Fruit fly (Drosophila melanogaster): ENCODE measurements around the gene Pcyt2.

The Pcyt2 gene

DNA sequence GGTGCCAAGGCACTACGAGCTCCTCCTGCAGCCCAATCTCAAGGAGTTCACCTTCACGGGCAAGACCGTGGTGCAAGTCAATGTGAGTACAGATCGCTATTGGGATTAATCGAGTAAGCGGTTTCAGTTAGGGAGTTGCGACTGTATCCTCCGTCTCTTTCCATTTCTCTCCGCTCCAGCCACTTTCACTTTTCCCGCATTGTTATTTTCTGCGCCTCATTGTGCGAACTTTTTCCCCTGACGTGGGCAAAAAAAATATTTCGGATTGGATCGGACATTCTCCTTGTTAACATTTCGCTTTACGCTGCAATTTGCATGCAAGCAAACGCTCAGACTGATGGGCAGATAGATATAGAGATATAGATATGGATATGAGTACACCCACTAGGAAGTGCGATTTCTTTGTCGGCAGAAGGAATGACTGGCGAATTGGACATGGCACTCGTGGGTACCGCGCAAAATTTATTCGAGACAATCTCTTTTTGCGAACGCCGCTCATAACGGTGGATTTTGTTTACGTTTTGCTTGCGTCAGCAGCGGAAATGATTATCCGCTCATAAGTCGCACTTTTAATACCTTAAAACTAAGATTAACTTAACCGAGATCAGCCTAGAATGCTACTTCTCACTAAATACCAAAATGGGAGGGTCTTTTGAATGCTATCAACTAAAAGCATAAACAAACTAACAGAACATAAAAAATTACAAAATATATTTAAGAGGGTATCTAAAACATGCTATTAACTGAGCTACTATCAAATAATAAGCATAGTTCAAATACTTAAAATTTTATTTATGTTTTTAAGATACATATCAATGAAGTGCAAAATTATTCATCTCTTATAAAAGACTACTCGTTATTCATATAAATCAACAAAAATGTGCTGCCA is 34.3 kb upstream of the Pcyt2 start:
- no peak for TF ChIP-seq prd (optimal IDR thresholded peaks at IDR 0.05)
- no peak for TF ChIP-seq prd (GFP tag; IDR thresholded peaks at IDR 0.05)
- no peak for TF ChIP-seq row (GFP tag; IDR thresholded peaks at IDR 0.05)
- TF ChIP-seq Drgx (GFP tag; IDR thresholded peaks at IDR 0.05) = peak; percentile 20; the same call in 1 of the 2 replicates

DNA sequence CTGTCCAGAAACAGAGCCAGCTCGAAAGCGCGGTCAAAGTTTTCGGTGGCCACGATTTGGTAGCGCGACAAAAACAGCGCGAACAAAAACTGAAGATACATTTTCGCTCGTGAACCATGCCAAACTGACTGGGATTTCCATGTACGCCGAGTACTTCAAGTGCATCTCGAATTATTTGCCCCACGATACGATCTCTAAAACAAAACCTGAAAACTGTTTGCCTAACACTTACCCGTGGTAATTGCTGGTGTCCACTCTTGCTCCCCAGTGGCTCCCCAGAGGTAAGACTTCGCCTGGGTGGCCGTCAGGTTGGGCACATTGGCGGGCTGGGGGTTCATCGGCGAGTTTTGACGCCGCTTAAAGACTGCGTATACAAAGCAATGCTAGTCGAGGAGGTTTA is 22.1 kb upstream of the Pcyt2 start, which contains the start of gene Ir62a:
Gene Ir62a (minus strand): TSS at position 101 of the 400 bp plus-strand sequence.
- TF ChIP-seq Bgb (GFP tag; IDR thresholded peaks at IDR 0.05; ENCODE audit: partially characterized antibody) (no peak), CG1529 (GFP tag; optimal IDR thresholded peaks at IDR 0.05) (no peak), cg (GFP tag; optimal IDR thresholded peaks at IDR 0.05) (no peak)

DNA sequence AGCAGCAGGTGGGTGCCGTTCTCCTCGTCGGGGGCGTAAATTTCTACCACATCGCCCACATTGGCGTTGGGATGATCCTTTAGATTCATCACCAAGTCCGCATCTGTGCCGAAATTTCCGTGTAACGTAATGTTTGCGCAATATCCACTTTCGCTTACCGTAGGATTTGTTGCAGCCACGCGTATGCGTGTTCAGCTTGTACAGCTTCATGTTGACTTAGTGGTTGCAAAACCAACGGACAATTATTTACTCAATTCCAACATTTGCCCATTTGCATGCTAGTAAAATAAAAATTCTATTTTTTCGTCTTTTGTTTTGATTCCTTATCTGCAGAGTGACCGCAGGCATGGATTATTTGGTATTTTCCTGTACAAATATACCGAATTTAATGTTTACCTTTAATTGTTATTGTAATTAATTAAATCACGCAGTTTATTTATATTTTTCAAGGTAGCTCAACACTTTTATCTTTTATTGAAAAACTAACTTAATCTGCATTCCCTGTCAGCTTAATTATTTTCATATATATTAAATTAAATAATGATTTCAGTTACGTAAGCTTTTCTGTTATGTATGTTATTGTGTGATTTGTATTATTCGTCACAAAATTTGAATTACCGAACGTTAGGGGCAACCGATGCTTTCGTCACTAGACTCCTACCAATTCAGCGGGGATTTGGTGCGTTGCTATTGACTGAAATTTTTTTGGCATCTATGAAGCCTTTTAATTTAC is 19.4 kb upstream of the Pcyt2 start, which contains the start of gene Iml1:
Gene Iml1 (minus strand): TSS at position 336 of the 733 bp plus-strand sequence.
- peak; percentile 30 for TF ChIP-seq CG12299 (tag; optimal IDR thresholded peaks at IDR 0.05)
- peak; percentile 100 for TF ChIP-seq Meics (GFP tag; optimal IDR thresholded peaks at IDR 0.05)
- TF ChIP-seq zfh2 (GFP tag; optimal IDR thresholded peaks at IDR 0.05) = peak; percentile 56
- peak; percentile 75 for TF ChIP-seq Ptx1 (GFP tag; IDR thresholded peaks at IDR 0.05)
- peak; percentile 44 for TF ChIP-seq CG4617 (GFP tag; optimal IDR thresholded peaks at IDR 0.05; ENCODE audit: borderline replicate concordance)
- TF ChIP-seq Lim3 (GFP tag; IDR thresholded peaks at IDR 0.05) = no peak
- TF ChIP-seq CG34422 (GFP tag; IDR thresholded peaks at IDR 0.05) = peak; percentile 53; the same call in 1 of the 3 replicates
- peak; percentile 32 for TF ChIP-seq CG8388 (GFP tag; optimal IDR thresholded peaks at IDR 0.05)
- 0 out of 2 replicates have a peak, but pooled peaks have one; percentile 23 for TF ChIP-seq CG31224 (GFP tag; IDR thresholded peaks at IDR 0.05)
- TF ChIP-seq CG30403 (GFP tag; optimal IDR thresholded peaks at IDR 0.05) = no peak
- TF ChIP-seq Ets65A (GFP tag) = peak; percentile 92
- TF ChIP-seq CG6254 (GFP tag; optimal IDR thresholded peaks at IDR 0.05) = peak; percentile 68
- TF ChIP-seq CG8359 (GFP tag; optimal IDR thresholded peaks at IDR 0.05; ENCODE audit: borderline replicate concordance) = no peak
- no peak; the same call in 2 of the 3 replicates for TF ChIP-seq Mrtf (GFP tag; IDR thresholded peaks at IDR 0.05)
- no peak for TF ChIP-seq Dip2 (GFP tag; IDR thresholded peaks at IDR 0.05)
- TF ChIP-seq Hr3 (GFP tag; optimal IDR thresholded peaks at IDR 0.05) = peak; percentile 26
- peak; percentile 95 for TF ChIP-seq CG15514 (GFP tag; optimal IDR thresholded peaks at IDR 0.05)
- TF ChIP-seq CG6272 (GFP tag; IDR thresholded peaks at IDR 0.05) = peak; percentile 63
- TF ChIP-seq mirr (GFP tag; optimal IDR thresholded peaks at IDR 0.05) = no peak
- TF ChIP-seq CG8924 (tag; optimal IDR thresholded peaks at IDR 0.05) = peak; percentile 60
- TF ChIP-seq dmrt99B (tag; optimal IDR thresholded peaks at IDR 0.05) = no peak
- peak; percentile 47; the same call in 2 of the 3 replicates for TF ChIP-seq tgo (GFP tag; IDR thresholded peaks at IDR 0.05)
- TF ChIP-seq pnt (GFP tag; optimal IDR thresholded peaks at IDR 0.05) = peak; percentile 1
- TF ChIP-seq CG9817 (tag; optimal IDR thresholded peaks at IDR 0.05) = peak; percentile 8
- TF ChIP-seq Aef1 (GFP tag; IDR thresholded peaks at IDR 0.05) = peak; percentile 53; the same call in 2 of the 3 replicates
- peak; percentile 25; the same call in 1 of the 2 replicates for TF ChIP-seq CG13287 (GFP tag; IDR thresholded peaks at IDR 0.05; ENCODE audit: partially characterized antibody)
- peak; percentile 31 for TF ChIP-seq CG12942 (GFP tag; optimal IDR thresholded peaks at IDR 0.05)
- TF ChIP-seq gfzf (GFP tag; optimal IDR thresholded peaks at IDR 0.05) = peak; percentile 58
- peak; percentile 71 for TF ChIP-seq nmo (GFP tag; optimal IDR thresholded peaks at IDR 0.05)
- peak; percentile 33 to 84 for TF ChIP-seq Pdp1 (GFP tag; optimal IDR thresholded peaks at IDR 0.05)
- TF ChIP-seq CG10267 (tag; optimal IDR thresholded peaks at IDR 0.05) = peak; percentile 47
- TF ChIP-seq E2f1 (GFP tag; IDR thresholded peaks at IDR 0.05) = 0 out of 2 replicates have a peak, but pooled peaks have one; percentile 20
- TF ChIP-seq CG9797 (GFP tag; optimal IDR thresholded peaks at IDR 0.05) = peak; percentile 66
- no peak for TF ChIP-seq CG12071 (GFP tag; optimal IDR thresholded peaks at IDR 0.05)
- peak; percentile 23 for TF ChIP-seq pzg (GFP tag; optimal IDR thresholded peaks at IDR 0.05)
- no peak for TF ChIP-seq wek (GFP tag; optimal IDR thresholded peaks at IDR 0.05)

Data from whole organism, embryonic.